Worm (Caenorhabditis elegans): ENCODE data around the gene folt-3.

DNA sequence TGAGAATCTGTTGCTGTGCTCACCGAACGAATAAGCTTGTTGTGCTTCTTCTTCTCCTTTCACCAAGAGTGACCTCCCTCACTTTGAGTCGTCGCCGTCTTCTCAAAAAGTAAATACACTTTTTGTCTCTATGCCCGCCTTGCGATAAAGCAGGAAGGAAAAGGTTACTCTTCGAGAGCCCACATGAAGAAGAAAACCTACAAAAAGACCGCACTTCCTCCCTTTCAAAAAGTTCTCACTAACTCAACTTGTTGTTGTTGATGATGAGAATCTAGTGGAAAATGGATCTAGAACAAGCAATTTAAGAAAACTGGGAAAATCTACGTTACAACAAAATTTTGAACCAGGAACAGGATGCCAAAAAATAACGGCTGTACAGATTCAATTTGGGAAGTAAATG lies 19.1 kb downstream of the folt-3 start, which contains the start of gene C50E3.6:
- no peak for TF ChIP-seq madf-5 (GFP tag; IDR thresholded peaks at IDR 0.05)
- no peak for TF ChIP-seq F37D6.2 (tag; optimal IDR thresholded peaks at IDR 0.05)
- TF ChIP-seq pha-4 (GFP tag; IDR thresholded peaks at IDR 0.05), result no peak
- TF ChIP-seq pha-4 (tag; optimal IDR thresholded peaks at IDR 0.05), result no peak
- no peak for TF ChIP-seq aly-2 (tag; optimal IDR thresholded peaks at IDR 0.05)
- TF ChIP-seq lin-15B (tag; optimal IDR thresholded peaks at IDR 0.05), result no peak
- no peak for TF ChIP-seq sdz-12 (GFP tag; optimal IDR thresholded peaks at IDR 0.05)
- no peak for TF ChIP-seq nhr-11 (tag; optimal IDR thresholded peaks at IDR 0.05)
- no peak for TF ChIP-seq unc-62 (GFP tag; optimal IDR thresholded peaks at IDR 0.05 in 1 of 2)
- TF ChIP-seq unc-62 (tag; optimal IDR thresholded peaks at IDR 0.05), result no peak
- no peak for TF ChIP-seq nhr-237 (tag; optimal IDR thresholded peaks at IDR 0.05)
- no peak for TF ChIP-seq ZK546.5 (tag; optimal IDR thresholded peaks at IDR 0.05)
- TF ChIP-seq ceh-82 (tag; optimal IDR thresholded peaks at IDR 0.05), result no peak
- no peak for TF ChIP-seq ceh-28 (tag; optimal IDR thresholded peaks at IDR 0.05)
- TF ChIP-seq unc-39 (tag; optimal IDR thresholded peaks at IDR 0.05), result no peak
- TF ChIP-seq nhr-28 (tag; optimal IDR thresholded peaks at IDR 0.05), result no peak

All from whole organism, L4 larva.